Worm (Caenorhabditis elegans): ENCODE results near the gene F22F1.3.
A peak's percentile ranks its signal among the peaks of the same experiment; 100 is the strongest.

F22F1.3 gene

DNA sequence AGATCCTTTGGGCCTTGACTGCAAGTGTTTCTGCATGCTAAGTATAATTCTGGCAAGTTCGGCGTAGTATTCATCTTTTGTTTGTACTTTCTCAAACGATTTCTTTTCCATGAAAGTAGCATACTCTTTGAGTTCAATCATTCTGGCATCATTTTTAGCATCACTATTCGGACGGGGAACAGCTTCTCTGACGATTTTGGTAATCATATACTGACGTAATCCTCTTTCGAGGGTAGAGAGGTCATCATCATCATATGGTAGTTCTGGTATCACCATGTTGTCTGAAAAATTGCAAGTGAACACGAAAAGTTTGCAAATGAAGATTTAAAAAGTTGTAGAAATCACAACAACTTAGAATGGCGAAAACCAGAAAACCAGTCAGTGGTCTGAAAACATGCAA is at the start of gene F22F1.3:
Gene F22F1.3 (minus strand): TSS at position 281 of the 400 bp plus-strand sequence.
- no peak for TF ChIP-seq sea-2 (GFP tag; IDR thresholded peaks at IDR 0.05)
- no peak for TF ChIP-seq aptf-3 (GFP tag; IDR thresholded peaks at IDR 0.05)
- no peak for TF ChIP-seq ceh-91 (GFP tag; IDR thresholded peaks at IDR 0.05)
- TF ChIP-seq nhr-80 (tag; optimal IDR thresholded peaks at IDR 0.05): no peak
- TF ChIP-seq Y67H2A.10 (GFP tag; conservative IDR thresholded peaks at IDR 0.05): no peak

DNA sequence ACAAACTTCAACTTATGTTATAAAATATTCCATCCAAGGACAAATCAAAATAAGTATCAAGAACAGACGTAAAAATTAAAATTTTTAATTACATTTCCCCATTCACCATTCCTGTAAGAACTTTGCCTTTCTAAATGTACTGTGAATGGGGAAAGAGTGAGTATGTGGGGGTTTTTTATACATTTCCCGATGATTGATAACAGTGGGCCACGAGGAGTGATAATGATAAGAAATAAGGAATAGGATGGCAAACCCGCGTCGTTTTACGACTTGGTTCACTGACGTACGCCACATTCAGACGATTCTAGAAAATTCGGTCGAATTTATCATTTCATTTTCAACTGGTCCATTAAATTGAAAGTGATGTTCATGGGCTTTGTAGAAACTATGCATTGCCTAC is 48.1 kb upstream of the F22F1.3 start, which contains the start of gene cdd-1:
Gene cdd-1 (minus strand): TSS at position 151 of the 400 bp plus-strand sequence.
- peak; percentile 50 for TF ChIP-seq lin-40 (tag; optimal IDR thresholded peaks at IDR 0.05)
- TF ChIP-seq F55B11.4 (tag; optimal IDR thresholded peaks at IDR 0.05; ENCODE audit: borderline replicate concordance, insufficient read depth): no peak
- no peak for TF ChIP-seq mes-4 (tag; optimal IDR thresholded peaks at IDR 0.05)
- TF ChIP-seq F10E7.11 (tag; optimal IDR thresholded peaks at IDR 0.05): no peak
- TF ChIP-seq zfh-2 (GFP tag; conservative IDR thresholded peaks at IDR 0.05): no peak
- TF ChIP-seq fkh-3 (tag; optimal IDR thresholded peaks at IDR 0.05): no peak
- no peak for TF ChIP-seq egl-18 (GFP tag; IDR thresholded peaks at IDR 0.05)
- TF ChIP-seq K11D2.4 (GFP tag; IDR thresholded peaks at IDR 0.05): no peak
- no peak for TF ChIP-seq chd-7 (tag; optimal IDR thresholded peaks at IDR 0.05)
- no peak for TF ChIP-seq ceh-27 (GFP tag; optimal IDR thresholded peaks at IDR 0.05)
- TF ChIP-seq efl-1 (GFP tag; optimal IDR thresholded peaks at IDR 0.05): no peak
- no peak for TF ChIP-seq snpc-4 (GFP tag; optimal IDR thresholded peaks at IDR 0.05)
- no peak for TF ChIP-seq snpc-4 (tag; optimal IDR thresholded peaks at IDR 0.05)
- no peak for TF ChIP-seq dpff-1 (tag; optimal IDR thresholded peaks at IDR 0.05)
- no peak for TF ChIP-seq sptf-2 (GFP tag; optimal IDR thresholded peaks at IDR 0.05)
- TF ChIP-seq B0019.2 (GFP tag; conservative IDR thresholded peaks at IDR 0.05): no peak
- TF ChIP-seq Y53F4B.3 (GFP tag; IDR thresholded peaks at IDR 0.05): no peak
- TF ChIP-seq lsl-1 (GFP tag; optimal IDR thresholded peaks at IDR 0.05): no peak
- TF ChIP-seq akir-1 (GFP tag; optimal IDR thresholded peaks at IDR 0.05): no peak
- TF ChIP-seq ceh-100 (GFP tag; IDR thresholded peaks at IDR 0.05): no peak
- no peak for TF ChIP-seq ztf-18 (tag; optimal IDR thresholded peaks at IDR 0.05)
- no peak for TF ChIP-seq hmg-20 (GFP tag; IDR thresholded peaks at IDR 0.05)
- no peak for TF ChIP-seq tbx-9 (tag; optimal IDR thresholded peaks at IDR 0.05; ENCODE audit: borderline replicate concordance)
- no peak for TF ChIP-seq nhr-90 (tag; optimal IDR thresholded peaks at IDR 0.05)
- no peak for TF ChIP-seq C17E4.6 (GFP tag; IDR thresholded peaks at IDR 0.05)
- TF ChIP-seq madf-10 (tag; optimal IDR thresholded peaks at IDR 0.05): peak; percentile 0
- TF ChIP-seq egrh-3 (GFP tag; IDR thresholded peaks at IDR 0.05): no peak
- no peak for TF ChIP-seq F23B12.7 (tag; optimal IDR thresholded peaks at IDR 0.05; ENCODE audit: insufficient read depth)
- no peak for TF ChIP-seq F22D6.2 (tag; optimal IDR thresholded peaks at IDR 0.05)
- TF ChIP-seq tbp1 (GFP tag; optimal IDR thresholded peaks at IDR 0.05): peak; percentile 26
- no peak for TF ChIP-seq cebp-2 (GFP tag; IDR thresholded peaks at IDR 0.05)
- no peak for TF ChIP-seq rec-8 (tag; optimal IDR thresholded peaks at IDR 0.05)
- TF ChIP-seq attf-6 (GFP tag; IDR thresholded peaks at IDR 0.05): no peak
- peak; percentile 73 for TF ChIP-seq nhr-80 (tag; optimal IDR thresholded peaks at IDR 0.05)
- no peak for TF ChIP-seq ztf-26 (tag; optimal IDR thresholded peaks at IDR 0.05)
- TF ChIP-seq nhr-120 (GFP tag; IDR thresholded peaks at IDR 0.05): no peak
- TF ChIP-seq xnd-1 (tag; optimal IDR thresholded peaks at IDR 0.05): no peak
- peak; percentile 71; the same call in 1 of the 2 replicates for TF ChIP-seq hsf-1 (GFP tag; IDR thresholded peaks at IDR 0.05)
- TF ChIP-seq bed-2 (GFP tag; IDR thresholded peaks at IDR 0.05): no peak
- TF ChIP-seq repo-1 (tag; optimal IDR thresholded peaks at IDR 0.05): no peak
- no peak for TF ChIP-seq ceh-58 (GFP tag; IDR thresholded peaks at IDR 0.05)
